Worm (Caenorhabditis elegans): ENCODE results near the gene srh-109.

ce11 chrV:17206469-17206868, 13.8 kb downstream of the srh-109 start:
- TF ChIP-seq elt-4 (tag; optimal IDR thresholded peaks at IDR 0.05) = no peak
- no peak for TF ChIP-seq pqm-1 (tag; optimal IDR thresholded peaks at IDR 0.05)
- no peak for TF ChIP-seq ceh-19 (GFP tag; optimal IDR thresholded peaks at IDR 0.05)
- no peak for TF ChIP-seq ceh-14 (tag; optimal IDR thresholded peaks at IDR 0.05)
- no peak for TF ChIP-seq npax-4 (tag; optimal IDR thresholded peaks at IDR 0.05)
- TF ChIP-seq pros-1 (tag; optimal IDR thresholded peaks at IDR 0.05) = no peak
- no peak for TF ChIP-seq K02D7.2 (tag; optimal IDR thresholded peaks at IDR 0.05)
- TF ChIP-seq ceh-22 (tag; optimal IDR thresholded peaks at IDR 0.05) = no peak
